Worm (Caenorhabditis elegans): Measurements from ENCODE around the gene ets-4.

ets-4 gene

DNA sequence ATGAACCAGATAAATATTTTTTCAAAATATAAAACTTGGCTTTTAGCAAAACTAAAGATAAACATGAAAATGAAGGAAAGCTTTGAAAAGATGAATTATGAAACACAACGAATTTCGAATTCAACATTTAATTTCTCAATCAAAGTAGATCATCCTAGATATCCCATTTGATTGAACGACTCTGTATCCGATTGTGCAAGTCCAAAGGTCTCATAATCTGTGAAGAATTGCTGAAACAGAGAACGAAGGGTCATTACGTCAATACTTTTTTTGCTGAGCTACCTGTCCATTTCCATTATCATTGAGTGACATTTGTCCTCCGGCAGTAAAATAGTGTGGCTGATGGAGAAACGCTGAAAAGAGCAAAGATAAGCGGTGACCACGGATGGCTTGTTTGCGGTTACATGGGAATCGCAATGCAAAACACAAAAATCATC is 4.0 kb downstream of the ets-4 start:
- TF ChIP-seq sptf-1 (tag; optimal IDR thresholded peaks at IDR 0.05) (no peak), nhr-71 (tag; optimal IDR thresholded peaks at IDR 0.05) (peak; percentile 26), aly-2 (tag; optimal IDR thresholded peaks at IDR 0.05) (no peak), hpl-2 (GFP tag; optimal IDR thresholded peaks at IDR 0.05) (peak; percentile 44), pqm-1 (tag; optimal IDR thresholded peaks at IDR 0.05) (no peak), elt-2 (tag; optimal IDR thresholded peaks at IDR 0.05) (peak; percentile 84), swsn-7 (tag; optimal IDR thresholded peaks at IDR 0.05) (no peak), lin-15B (tag; optimal IDR thresholded peaks at IDR 0.05) (no peak), nhr-85 (tag) (no peak), efl-1 (optimal IDR thresholded peaks at IDR 0.05) (no peak), efl-1 (GFP tag; optimal IDR thresholded peaks at IDR 0.05 in 1 of 2) (peak in 1 of 2 experiments; percentile 30), pax-3 (tag; optimal IDR thresholded peaks at IDR 0.05) (no peak)

DNA sequence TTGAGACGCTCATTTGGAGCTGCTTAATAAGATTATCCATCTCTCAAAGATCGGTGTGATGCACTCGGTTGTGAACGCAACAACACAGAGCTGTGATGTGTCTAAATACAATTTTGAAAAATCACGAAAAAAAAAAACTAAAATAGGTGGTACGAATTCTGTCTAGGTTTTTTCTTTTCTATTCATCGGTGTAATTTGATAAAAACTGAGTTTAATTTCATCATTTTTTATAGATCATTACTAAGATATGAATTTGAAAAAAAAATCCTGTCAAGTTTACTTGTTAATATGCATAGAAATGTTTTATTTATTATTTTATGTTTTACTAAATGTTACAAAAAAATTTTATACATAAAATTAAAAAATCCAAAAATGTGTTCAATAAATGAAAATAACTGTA is 11.4 kb downstream of the ets-4 start, which contains the start of gene ceh-60:
TSS of gene ceh-60 (minus strand) at position 101 of the 400 bp plus-strand sequence.
- TF ChIP-seq snu-23 (GFP tag; optimal IDR thresholded peaks at IDR 0.05) (no peak), skn-1 (tag; optimal IDR thresholded peaks at IDR 0.05) (no peak), nhr-47 (tag; optimal IDR thresholded peaks at IDR 0.05) (no peak), ama-1 (optimal IDR thresholded peaks at IDR 0.05) (no peak), pag-3 (tag; optimal IDR thresholded peaks at IDR 0.05; ENCODE audit: borderline replicate concordance, insufficient read depth) (no peak), isw-1 (GFP tag; IDR thresholded peaks at IDR 0.05) (no peak), xbp-1 (tag; optimal IDR thresholded peaks at IDR 0.05) (no peak), zag-1 (tag; optimal IDR thresholded peaks at IDR 0.05) (no peak), F16B12.6 (tag; optimal IDR thresholded peaks at IDR 0.05) (no peak), hpl-2 (GFP tag; optimal IDR thresholded peaks at IDR 0.05) (no peak), blmp-1 (tag; optimal IDR thresholded peaks at IDR 0.05) (no peak), nhr-90 (tag; optimal IDR thresholded peaks at IDR 0.05; ENCODE audit: poor library complexity) (no peak)

DNA sequence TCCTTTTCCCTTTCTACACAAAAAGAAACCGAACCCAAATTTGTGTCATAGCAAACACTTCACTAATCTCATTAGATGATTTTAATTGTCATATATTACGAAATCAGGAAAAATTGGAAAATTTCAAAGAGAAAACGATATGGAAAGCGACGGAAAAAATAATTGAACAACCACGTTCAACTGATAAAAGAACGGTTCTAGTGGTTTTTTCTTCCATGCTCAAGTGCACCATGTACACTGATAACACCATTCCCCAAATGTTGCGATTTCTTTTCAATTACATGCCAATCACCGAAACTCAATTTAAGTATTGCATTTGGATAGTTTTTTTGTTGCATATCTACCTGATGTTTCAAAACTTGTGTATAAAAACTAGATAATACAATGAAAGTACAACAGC is 11.9 kb downstream of the ets-4 start:
- no peak for TF ChIP-seq dsc-1 (tag; optimal IDR thresholded peaks at IDR 0.05)
- TF ChIP-seq aly-2 (tag; optimal IDR thresholded peaks at IDR 0.05) = no peak
- no peak for TF ChIP-seq xbp-1 (tag; optimal IDR thresholded peaks at IDR 0.05)
- no peak for TF ChIP-seq nhr-77 (tag; optimal IDR thresholded peaks at IDR 0.05)
- TF ChIP-seq ceh-63 (GFP tag; optimal IDR thresholded peaks at IDR 0.05) = no peak
- no peak for TF ChIP-seq hlh-17 (GFP tag; optimal IDR thresholded peaks at IDR 0.05; ENCODE audit: borderline replicate concordance)
- TF ChIP-seq vab-15 (tag; optimal IDR thresholded peaks at IDR 0.05) = no peak
- TF ChIP-seq unc-130 (tag; optimal IDR thresholded peaks at IDR 0.05) = no peak
- TF ChIP-seq unc-86 (tag; optimal IDR thresholded peaks at IDR 0.05) = no peak
- no peak for TF ChIP-seq ets-5 (GFP tag; IDR thresholded peaks at IDR 0.05)
- no peak for TF ChIP-seq lin-13 (GFP tag; optimal IDR thresholded peaks at IDR 0.05)
- TF ChIP-seq unc-98 (GFP tag; IDR thresholded peaks at IDR 0.05) = no peak
- TF ChIP-seq snpc-4 (tag; optimal IDR thresholded peaks at IDR 0.05) = no peak
- TF ChIP-seq F16B12.6 (tag; optimal IDR thresholded peaks at IDR 0.05) = no peak

DNA sequence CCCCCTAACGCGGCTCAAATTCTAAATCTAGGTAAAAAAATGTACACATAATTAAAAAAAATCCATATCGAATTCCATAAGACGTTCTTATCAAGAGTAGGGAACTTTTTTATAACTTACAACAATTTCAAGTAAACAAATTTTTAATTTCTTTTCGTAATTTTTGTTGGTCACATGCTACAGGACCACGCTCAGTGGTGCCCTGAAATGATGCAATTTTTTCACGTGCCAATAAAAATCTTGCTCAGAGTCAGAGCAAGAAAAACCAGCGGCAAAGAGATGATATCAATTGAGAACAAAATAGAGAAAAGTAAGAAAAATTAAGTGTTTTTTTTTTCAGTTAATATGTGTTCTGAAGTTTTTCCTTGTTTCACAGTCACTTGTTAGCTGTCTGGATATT is 13.2 kb downstream of the ets-4 start:
- no peak for TF ChIP-seq fkh-4 (tag; optimal IDR thresholded peaks at IDR 0.05; ENCODE audit: borderline replicate concordance)
- no peak for TF ChIP-seq ceh-63 (GFP tag; optimal IDR thresholded peaks at IDR 0.05)
- no peak for TF ChIP-seq fos-1 (tag; optimal IDR thresholded peaks at IDR 0.05)
- peak; percentile 46 for TF ChIP-seq nhr-71 (tag; optimal IDR thresholded peaks at IDR 0.05)
- no peak for TF ChIP-seq ceh-88 (GFP tag; IDR thresholded peaks at IDR 0.05)

DNA sequence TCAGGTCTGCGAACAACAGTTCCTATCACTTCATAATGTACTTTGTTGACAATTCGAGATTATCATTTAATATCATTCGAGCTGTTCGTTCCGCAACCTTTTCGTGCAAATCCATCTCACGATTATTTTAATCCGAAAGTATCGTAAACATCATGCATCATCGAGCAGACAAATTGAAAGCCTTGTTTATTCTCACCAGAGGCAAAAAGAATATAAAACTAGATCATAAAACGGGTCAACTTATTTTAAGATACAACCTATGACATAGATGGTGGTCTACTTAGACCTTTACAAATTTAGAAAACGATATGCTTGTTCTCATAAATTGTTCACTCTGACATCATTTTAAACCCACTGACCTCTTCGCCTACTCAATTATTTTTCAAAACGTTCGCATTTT is 14.4 kb downstream of the ets-4 start:
- no peak for TF ChIP-seq zag-1 (tag; optimal IDR thresholded peaks at IDR 0.05)
- no peak for TF ChIP-seq ceh-82 (tag; optimal IDR thresholded peaks at IDR 0.05)
- TF ChIP-seq rnt-1 (tag; optimal IDR thresholded peaks at IDR 0.05) = no peak
- no peak for TF ChIP-seq zip-4 (GFP tag; optimal IDR thresholded peaks at IDR 0.05)
- no peak for TF ChIP-seq nhr-12 (tag; optimal IDR thresholded peaks at IDR 0.05)
